Worm (Caenorhabditis elegans) whole organism, L1 larva: Measurements from ENCODE around the gene B0281.6.

Experiments
- ama-1 ChIP-seq: fragments of 150-350 bp; optimal IDR thresholded peaks from 2 replicates; lab custom pipeline; 2014
- ceh-82 ChIP-seq, 3 experiments: fragments of 150-350 bp in 1 of 3; sonication (generic microtip) in 2 of 3; optimal IDR thresholded peaks; 2 replicates each; lab custom pipeline; 2014 to 2017; ENCODE audit warnings: missing biosample characterization in 3 of 3, missing genetic modification characterization in 3 of 3
- lsy-2 ChIP-seq, 2 experiments: fragments of 150-350 bp; optimal IDR thresholded peaks; 2 replicates each; lab custom pipeline; 2014; ENCODE audit warnings: missing biosample characterization in 2 of 2, missing genetic modification characterization in 2 of 2
- mdl-1 ChIP-seq, 2 experiments: fragments of 150-350 bp; optimal IDR thresholded peaks; 2 replicates each; lab custom pipeline; 2014 to 2017; ENCODE audit warnings: missing biosample characterization in 2 of 2, missing genetic modification characterization in 2 of 2, inconsistent platforms in 1 of 2
- snpc-4 ChIP-seq: fragments of 150-350 bp; optimal IDR thresholded peaks from 2 replicates; lab custom pipeline; 2014; ENCODE audit warnings: missing biosample characterization, missing genetic modification characterization
- unc-62 ChIP-seq: fragments of 150-350 bp; optimal IDR thresholded peaks from 2 replicates; lab custom pipeline; 2014; ENCODE audit warnings: missing biosample characterization, missing genetic modification reagents, missing genetic modification characterization

DNA sequence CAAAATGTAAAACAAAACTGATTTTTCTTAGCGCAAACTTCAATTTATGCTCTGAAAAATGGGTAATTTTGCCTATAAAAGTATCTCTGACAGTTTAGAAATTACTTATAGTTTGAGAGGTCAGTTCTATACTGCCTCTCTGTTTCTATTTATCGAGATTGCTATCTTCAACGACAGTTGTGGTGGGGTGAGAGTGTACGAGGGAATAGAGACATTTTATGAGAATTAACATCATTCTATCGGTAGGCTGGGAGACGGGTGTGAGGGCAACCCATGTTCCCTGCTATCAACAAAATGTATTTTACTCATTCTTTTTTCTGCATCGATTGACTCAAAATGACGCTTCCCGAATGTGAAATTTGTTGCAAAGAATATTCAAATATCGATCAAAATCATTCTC is 17.9 kb upstream of the B0281.6 start, which contains the start of gene ZK1240.3:
- TF ChIP-seq unc-62: no peak
- no peak for TF ChIP-seq mdl-1 (tag; optimal IDR thresholded peaks at IDR 0.05; lab: Kevin White, UChicago)
- no peak for TF ChIP-seq ceh-82 (tag; optimal IDR thresholded peaks at IDR 0.05; lab: Kevin White, UChicago)
- TF ChIP-seq snpc-4 (tag; lab: Kevin White, UChicago): no peak
- no peak for TF ChIP-seq lsy-2 (tag; optimal IDR thresholded peaks at IDR 0.05; lab: Kevin White, UChicago)
- TF ChIP-seq ama-1: no peak
